Fruit fly (Drosophila melanogaster) whole organism, prepupa: ENCODE data around the gene TBC1D16.

ENCODE experiments used
- Blimp-1 ChIP-seq: fragments of 200-800 bp; sonication (Bioruptor generic); optimal IDR thresholded peaks from 3 replicates; lab custom pipeline; 2017; ENCODE audit warnings: missing biosample characterization, missing genetic modification characterization, mild to moderate bottlenecking, moderate library complexity, missing genetic modification reagents
- CG10631 ChIP-seq: fragments of 200-800 bp; sonication (Bioruptor generic); optimal IDR thresholded peaks from 2 replicates; lab custom pipeline; 2016; ENCODE audit warnings: missing biosample characterization, missing genetic modification characterization
- CG10669 ChIP-seq: fragments of 200-800 bp; sonication (Bioruptor generic); optimal IDR thresholded peaks from 3 replicates; lab custom pipeline; 2018; ENCODE audit warnings: missing biosample characterization, mild to moderate bottlenecking, missing genetic modification characterization, moderate library complexity
- CG11294 ChIP-seq: fragments of 200-800 bp; sonication (Bioruptor generic); IDR thresholded peaks from 2 replicates; pipeline ENCODE4 v1.3.6; 2022; ENCODE audit warnings: missing biosample characterization, missing genetic modification characterization
- CG11762 ChIP-seq: fragments of 200-800 bp; sonication (Bioruptor generic); optimal IDR thresholded peaks from 3 replicates; lab custom pipeline; 2016; ENCODE audit warnings: missing biosample characterization, missing genetic modification characterization; ENCODE audit not compliant: insufficient read depth
- CG11902 ChIP-seq: fragments of 200-800 bp; sonication (Bioruptor generic); optimal IDR thresholded peaks from 3 replicates; lab custom pipeline; 2016; ENCODE audit warnings: missing biosample characterization, missing genetic modification characterization
- CG15336 ChIP-seq: fragments of 200-800 bp; sonication (Bioruptor generic); IDR thresholded peaks from 2 replicates; pipeline ENCODE4 v1.3.6; 2022; ENCODE audit warnings: missing biosample characterization, missing genetic modification characterization
- CG1621 ChIP-seq: fragments of 200-800 bp; sonication (Bioruptor generic); optimal IDR thresholded peaks from 3 replicates; lab custom pipeline; 2018; ENCODE audit warnings: missing biosample characterization, mild to moderate bottlenecking, missing genetic modification characterization
- CG16779 ChIP-seq: fragments of 200-800 bp; sonication (Bioruptor generic); optimal IDR thresholded peaks from 3 replicates; lab custom pipeline; 2017; ENCODE audit warnings: missing biosample characterization, mild to moderate bottlenecking, missing genetic modification characterization
- CG3032 ChIP-seq: fragments of 200-800 bp; optimal IDR thresholded peaks from 2 replicates; lab custom pipeline; 2019; ENCODE audit warnings: missing biosample characterization, mild to moderate bottlenecking, missing genetic modification characterization, moderate library complexity
- CG31627 ChIP-seq: fragments of 200-800 bp; sonication (Bioruptor generic); optimal IDR thresholded peaks from 3 replicates; lab custom pipeline; 2016; ENCODE audit warnings: missing biosample characterization, missing genetic modification characterization
- CG32006 ChIP-seq: fragments of 200-800 bp; sonication (Bioruptor generic); optimal IDR thresholded peaks from 3 replicates; lab custom pipeline; 2017; ENCODE audit warnings: missing biosample characterization, mild to moderate bottlenecking, missing genetic modification characterization
- CG34406 ChIP-seq: fragments of 200-800 bp; sonication (Bioruptor generic); optimal IDR thresholded peaks from 3 replicates; lab custom pipeline; 2016; ENCODE audit warnings: missing biosample characterization, missing genetic modification characterization
- CG3919 ChIP-seq: fragments of 200-800 bp; sonication (Bioruptor generic); optimal IDR thresholded peaks from 3 replicates; lab custom pipeline; 2016; ENCODE audit warnings: missing biosample characterization, missing genetic modification characterization
- CG4318 ChIP-seq: fragments of 200-800 bp; sonication (Bioruptor generic); optimal IDR thresholded peaks from 3 replicates; lab custom pipeline; 2017; ENCODE audit warnings: missing biosample characterization, mild to moderate bottlenecking, missing genetic modification characterization
- CG6163 ChIP-seq: fragments of 200-800 bp; sonication (Bioruptor generic); IDR thresholded peaks from 3 replicates; pipeline ENCODE4 v1.3.6; 2022; ENCODE audit warnings: missing biosample characterization, missing genetic modification characterization
- CG6276 ChIP-seq: fragments of 200-800 bp; sonication (Bioruptor generic); optimal IDR thresholded peaks from 2 replicates; lab custom pipeline; 2017; ENCODE audit warnings: missing biosample characterization, mild to moderate bottlenecking, missing genetic modification characterization
- CG6808 ChIP-seq: fragments of 200-800 bp; sonication (Bioruptor generic); optimal IDR thresholded peaks from 3 replicates; lab custom pipeline; 2017; ENCODE audit warnings: missing biosample characterization, missing genetic modification characterization, mild to moderate bottlenecking, moderate library complexity, missing genetic modification reagents
- CG6854 ChIP-seq: fragments of 200-800 bp; sonication (Bioruptor generic); optimal IDR thresholded peaks from 2 replicates; lab custom pipeline; 2017; ENCODE audit warnings: missing biosample characterization, mild to moderate bottlenecking, missing genetic modification characterization
- CG7368 ChIP-seq: fragments of 200-800 bp; sonication (Bioruptor generic); optimal IDR thresholded peaks from 3 replicates; lab custom pipeline; 2016; ENCODE audit warnings: missing biosample characterization, missing genetic modification characterization
- CG8119 ChIP-seq: fragments of 200-800 bp; sonication (Bioruptor generic); IDR thresholded peaks from 3 replicates; pipeline ENCODE4 v1.3.6; 2022; ENCODE audit warnings: missing biosample characterization, missing genetic modification characterization
- CG8319 ChIP-seq: fragments of 200-800 bp; sonication (Bioruptor generic); optimal IDR thresholded peaks from 3 replicates; lab custom pipeline; 2016; ENCODE audit warnings: missing biosample characterization, missing genetic modification characterization
- CG9139 ChIP-seq: fragments of 200-800 bp; sonication (Bioruptor generic); optimal IDR thresholded peaks from 3 replicates; lab custom pipeline; 2017; ENCODE audit warnings: missing biosample characterization, mild to moderate bottlenecking, missing genetic modification characterization
- Eip78C ChIP-seq: fragments of 200-800 bp; sonication (Bioruptor generic); peaks from one replicate; lab custom pipeline; 2016; ENCODE audit warnings: missing biosample characterization, missing genetic modification characterization
- Eip93F ChIP-seq: fragments of 200-800 bp; sonication (Bioruptor generic); optimal IDR thresholded peaks from 2 replicates; lab custom pipeline; 2016; ENCODE audit warnings: missing biosample characterization, mild to moderate bottlenecking, missing genetic modification characterization
- Ets21C ChIP-seq: fragments of 200-800 bp; sonication (Bioruptor generic); optimal IDR thresholded peaks from 3 replicates; lab custom pipeline; 2016; ENCODE audit warnings: missing biosample characterization, missing genetic modification characterization
- Gug ChIP-seq: fragments of 200-800 bp; sonication (Bioruptor generic); IDR thresholded peaks from 2 replicates; pipeline ENCODE4 v1.3.6; 2022; ENCODE audit warnings: missing biosample characterization, missing genetic modification characterization
- Hr39 ChIP-seq: fragments of 200-800 bp; sonication (Bioruptor generic); optimal IDR thresholded peaks from 2 replicates; lab custom pipeline; 2016; ENCODE audit warnings: missing biosample characterization, missing genetic modification characterization
- Lpt ChIP-seq: fragments of 200-800 bp; sonication (Bioruptor generic); optimal IDR thresholded peaks from 3 replicates; lab custom pipeline; 2016; ENCODE audit warnings: missing biosample characterization, missing genetic modification characterization
- Met ChIP-seq: fragments of 200-800 bp; sonication (Bioruptor generic); optimal IDR thresholded peaks from 3 replicates; lab custom pipeline; 2016; ENCODE audit warnings: missing biosample characterization, missing genetic modification characterization
- OdsH ChIP-seq: fragments of 200-800 bp; sonication (Bioruptor generic); optimal IDR thresholded peaks from 3 replicates; lab custom pipeline; 2016; ENCODE audit warnings: missing biosample characterization, missing genetic modification characterization
- Smox ChIP-seq: fragments of 200-800 bp; sonication (Bioruptor generic); optimal IDR thresholded peaks from 3 replicates; lab custom pipeline; 2016; ENCODE audit warnings: missing biosample characterization, missing genetic modification characterization
- Sox102F ChIP-seq: fragments of 200-800 bp; sonication (Bioruptor generic); optimal IDR thresholded peaks from 2 replicates; lab custom pipeline; 2016; ENCODE audit warnings: missing biosample characterization, mild to moderate bottlenecking, missing genetic modification characterization
- Sox14 ChIP-seq: fragments of 200-800 bp; sonication (Bioruptor generic); optimal IDR thresholded peaks from 3 replicates; lab custom pipeline; 2016; ENCODE audit warnings: missing biosample characterization, missing genetic modification characterization
- Sox15 ChIP-seq: fragments of 200-800 bp; sonication (Bioruptor generic); optimal IDR thresholded peaks from 3 replicates; lab custom pipeline; 2016; ENCODE audit warnings: missing biosample characterization, missing genetic modification characterization
- acj6 ChIP-seq: fragments of 200-800 bp; sonication (Bioruptor generic); optimal IDR thresholded peaks from 3 replicates; lab custom pipeline; 2016; ENCODE audit warnings: missing biosample characterization, missing genetic modification characterization
- cyc ChIP-seq: fragments of 200-800 bp; sonication (Bioruptor generic); optimal IDR thresholded peaks from 3 replicates; lab custom pipeline; 2016; ENCODE audit warnings: missing biosample characterization, missing genetic modification characterization
- dac ChIP-seq: fragments of 200-800 bp; sonication (Bioruptor generic); optimal IDR thresholded peaks from 2 replicates; lab custom pipeline; 2017; ENCODE audit warnings: missing biosample characterization, mild to moderate bottlenecking, missing genetic modification characterization
- dsx ChIP-seq: fragments of 200-800 bp; optimal IDR thresholded peaks from 3 replicates; lab custom pipeline; 2019; ENCODE audit warnings: missing biosample characterization, mild to moderate bottlenecking, missing genetic modification characterization, moderate library complexity; ENCODE audit not compliant: poor library complexity, severe bottlenecking
- eg ChIP-seq: fragments of 200-800 bp; sonication (Bioruptor generic); IDR thresholded peaks from 3 replicates; pipeline ENCODE4 v1.3.6; 2022; ENCODE audit warnings: missing biosample characterization, missing genetic modification characterization
- esn ChIP-seq: fragments of 200-800 bp; sonication (Bioruptor generic); optimal IDR thresholded peaks from 2 replicates; lab custom pipeline; 2016; ENCODE audit warnings: missing biosample characterization, mild to moderate bottlenecking, missing genetic modification characterization, moderate library complexity
- fd59A ChIP-seq: fragments of 200-800 bp; sonication (Bioruptor generic); optimal IDR thresholded peaks from 2 replicates; lab custom pipeline; 2017; ENCODE audit warnings: missing biosample characterization, mild to moderate bottlenecking, missing genetic modification characterization, missing genetic modification reagents
- fkh ChIP-seq: fragments of 200-800 bp; sonication (Bioruptor generic); optimal IDR thresholded peaks from 3 replicates; lab custom pipeline; 2017; ENCODE audit warnings: missing biosample characterization, mild to moderate bottlenecking, missing genetic modification characterization, moderate library complexity
- lz ChIP-seq: fragments of 200-800 bp; sonication (Bioruptor generic); optimal IDR thresholded peaks from 3 replicates; lab custom pipeline; 2016; ENCODE audit warnings: missing biosample characterization, missing genetic modification characterization
- pdm3 ChIP-seq: fragments of 200-800 bp; sonication (Bioruptor generic); optimal IDR thresholded peaks from 3 replicates; lab custom pipeline; 2016; ENCODE audit warnings: missing biosample characterization, missing genetic modification characterization
- salr ChIP-seq, 2 experiments: fragments of 200-800 bp; sonication (Bioruptor generic); optimal IDR thresholded peaks; 3 replicates each; lab custom pipeline; 2016 to 2018; ENCODE audit warnings: missing biosample characterization in 2 of 2, missing genetic modification characterization in 2 of 2, mild to moderate bottlenecking in 1 of 2
- ss ChIP-seq, 2 experiments: fragments of 200-800 bp; sonication (Bioruptor generic); optimal IDR thresholded peaks; 2 replicates in 1 of 2; 3 replicates in 1 of 2; lab custom pipeline; 2017 to 2018; ENCODE audit warnings: mild to moderate bottlenecking in 2 of 2, missing biosample characterization in 2 of 2, missing genetic modification characterization in 2 of 2, moderate library complexity in 1 of 2
- svp ChIP-seq: fragments of 200-800 bp; sonication (Bioruptor generic); peaks from one replicate; lab custom pipeline; 2016; ENCODE audit warnings: missing biosample characterization, missing genetic modification characterization
- topi ChIP-seq: fragments of 200-800 bp; sonication (Bioruptor generic); optimal IDR thresholded peaks from 3 replicates; lab custom pipeline; 2016; ENCODE audit warnings: missing biosample characterization, missing genetic modification characterization
- vri ChIP-seq: fragments of 200-800 bp; sonication (Bioruptor generic); optimal IDR thresholded peaks from 3 replicates; lab custom pipeline; 2016; ENCODE audit warnings: missing biosample characterization, mild to moderate bottlenecking, missing genetic modification characterization

Gene TBC1D16

DNA sequence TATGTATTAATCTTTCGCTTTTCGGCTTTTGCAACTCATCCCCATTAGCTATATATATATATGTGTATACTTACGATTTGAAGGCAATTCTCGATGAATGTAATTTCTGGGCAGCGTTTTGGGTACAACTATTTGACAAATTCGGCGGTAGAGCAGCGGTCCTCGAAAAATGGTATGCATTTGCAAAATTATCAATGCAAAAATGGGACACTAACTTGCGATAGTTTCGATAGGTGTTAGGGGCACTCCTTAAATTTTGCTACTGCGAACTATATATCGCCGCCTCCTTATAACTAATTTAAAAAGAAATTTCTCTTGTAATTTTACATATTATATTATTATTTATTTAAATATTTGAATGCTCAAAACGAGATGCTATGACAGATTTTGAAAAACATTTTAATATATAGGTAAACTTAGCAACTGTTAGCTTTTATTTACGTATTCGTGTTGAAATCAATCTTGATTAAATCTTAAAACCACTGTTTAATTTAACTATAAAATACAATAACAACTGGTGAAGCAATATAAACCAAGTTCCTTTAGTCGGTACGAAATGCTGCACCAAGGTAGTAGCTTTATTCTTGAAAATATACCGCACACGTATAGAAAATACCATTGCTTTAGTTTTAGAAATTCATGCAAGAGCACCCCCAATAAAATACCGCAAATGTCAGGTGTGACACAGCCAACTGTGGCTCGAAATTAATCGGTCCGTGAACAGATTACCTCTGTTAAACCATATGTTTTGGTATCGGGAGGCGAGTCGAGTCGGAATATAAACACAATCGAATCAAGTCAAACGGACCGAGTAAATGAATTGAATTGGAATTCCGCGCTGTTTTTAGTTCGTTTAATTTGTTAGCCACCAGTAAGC lies 22.0 kb downstream of the TBC1D16 start, which contains the start of the genes CG5355 and Klp31E:
TSS of gene CG5355 (minus strand) at position 213 of the 877 bp plus-strand sequence.
TSS of gene Klp31E (plus strand) at position 767 of the 877 bp plus-strand sequence.
- TF ChIP-seq Smox (GFP tag; lab: Kevin White, UChicago) (no peak), CG16779 (no peak), CG31627 (GFP tag; lab: Kevin White, UChicago) (peak; percentile 63), CG6808 (no peak), ss (GFP tag; optimal IDR thresholded peaks at IDR 0.05; lab: Kevin White, UChicago) (no peak), CG6276 (GFP tag; lab: Kevin White, UChicago) (no peak), lz (GFP tag; lab: Kevin White, UChicago) (peak; percentile 59), vri (GFP tag; lab: Kevin White, UChicago) (no peak), CG4318 (GFP tag; lab: Kevin White, UChicago) (no peak), Gug (GFP tag; lab: Robert Waterston, UW) (0 out of 2 replicates have a peak, but pooled peaks have one; percentile 41), CG8119 (GFP tag; lab: Robert Waterston, UW) (no peak), svp (no peak), Eip78C (GFP tag; lab: Kevin White, UChicago) (peak; percentile 87), Sox15 (GFP tag; lab: Kevin White, UChicago) (peak; percentile 65), Met (GFP tag; lab: Kevin White, UChicago) (no peak), CG34406 (GFP tag; lab: Kevin White, UChicago) (no peak), CG3032 (tag; lab: Kevin White, UChicago) (peak; percentile 79), Lpt (GFP tag; lab: Kevin White, UChicago) (no peak), dsx (GFP tag; lab: Kevin White, UChicago) (no peak), cyc (GFP tag; lab: Kevin White, UChicago) (peak; percentile 47), Ets21C (peak; percentile 39), pdm3 (GFP tag; lab: Kevin White, UChicago) (no peak), Hr39 (peak; percentile 59), topi (no peak), CG10631 (GFP tag; lab: Kevin White, UChicago) (peak; percentile 78), CG10669 (no peak), salr (GFP tag; optimal IDR thresholded peaks at IDR 0.05; lab: Kevin White, UChicago) (no peak), Sox102F (no peak), CG6163 (GFP tag; lab: Robert Waterston, UW) (no peak), CG32006 (GFP tag; lab: Kevin White, UChicago) (no peak), dac (GFP tag; lab: Kevin White, UChicago) (no peak), CG9139 (GFP tag; lab: Kevin White, UChicago) (no peak), CG7368 (GFP tag; lab: Kevin White, UChicago) (no peak), CG8319 (no peak), esn (GFP tag; lab: Kevin White, UChicago) (peak; percentile 54), fkh (GFP tag; lab: Kevin White, UChicago) (no peak), CG11762 (GFP tag; lab: Kevin White, UChicago) (no peak), CG11902 (GFP tag; lab: Kevin White, UChicago) (no peak), CG3919 (GFP tag; lab: Kevin White, UChicago) (no peak), Sox14 (GFP tag; lab: Kevin White, UChicago) (no peak), acj6 (GFP tag; lab: Kevin White, UChicago) (peak; percentile 50), Blimp-1 (GFP tag; lab: Kevin White, UChicago) (peak; percentile 43), OdsH (GFP tag; lab: Kevin White, UChicago) (peak; percentile 69), fd59A (GFP tag; lab: Kevin White, UChicago) (no peak), CG15336 (GFP tag; lab: Robert Waterston, UW) (no peak), Eip93F (GFP tag; lab: Kevin White, UChicago) (peak; percentile 52), CG1621 (tag; lab: Kevin White, UChicago) (no peak), eg (GFP tag; lab: Robert Waterston, UW) (no peak), CG11294 (GFP tag; lab: Robert Waterston, UW) (no peak), CG6854 (GFP tag; lab: Kevin White, UChicago) (peak; percentile 16)
